Fruit fly (Drosophila melanogaster): Measurements from ENCODE around the gene Tmtc1.

Tmtc1 gene

dm6 chr2L:2759654-2760053 lies 82.1 kb downstream of the Tmtc1 start, which contains the start of the genes HemK2, Snapin and Tnpo-SR (continued):
- TF ChIP-seq HLH3B (GFP tag; IDR thresholded peaks at IDR 0.05) (peak; percentile 87), gcm2 (GFP tag; optimal IDR thresholded peaks at IDR 0.05) (peak; percentile 74), CG2875 (GFP tag; optimal IDR thresholded peaks at IDR 0.05) (peak; percentile 74), CG42726 (GFP tag; IDR thresholded peaks at IDR 0.05; ENCODE audit: partially characterized antibody) (peak; percentile 85), CG6765 (GFP tag; optimal IDR thresholded peaks at IDR 0.05) (peak; percentile 82), CG7786 (GFP tag; optimal IDR thresholded peaks at IDR 0.05) (peak; percentile 82), CG9609 (GFP tag; optimal IDR thresholded peaks at IDR 0.05) (peak; percentile 72), tap (tag; optimal IDR thresholded peaks at IDR 0.05) (peak; percentile 86), CG33557 (GFP tag; optimal IDR thresholded peaks at IDR 0.05) (peak; percentile 84), bcd (GFP tag; optimal IDR thresholded peaks at IDR 0.05) (peak; percentile 91), Bgb (GFP tag; IDR thresholded peaks at IDR 0.05; ENCODE audit: partially characterized antibody) (peak; percentile 92), klu (GFP tag; IDR thresholded peaks at IDR 0.05) (peak; percentile 90), YL-1 (GFP tag; optimal IDR thresholded peaks at IDR 0.05) (peak; percentile 89), en (GFP tag; optimal IDR thresholded peaks at IDR 0.05) (peak; percentile 58), Hr39 (optimal IDR thresholded peaks at IDR 0.05) (no peak), run (tag; optimal IDR thresholded peaks at IDR 0.05) (peak; percentile 62), ci (GFP tag; IDR thresholded peaks at IDR 0.05) (peak; percentile 94), Bdp1 (GFP tag; optimal IDR thresholded peaks at IDR 0.05) (peak; percentile 78), CG12744 (GFP tag; optimal IDR thresholded peaks at IDR 0.05) (peak; percentile 87), CG16815 (GFP tag; optimal IDR thresholded peaks at IDR 0.05) (peak; percentile 85), hb (GFP tag; IDR thresholded peaks at IDR 0.05; ENCODE audit: partially characterized antibody) (peak; percentile 93), sim (GFP tag; IDR thresholded peaks at IDR 0.05) (peak; percentile 72; the same call in 1 of the 2 replicates), pum (GFP tag; optimal IDR thresholded peaks at IDR 0.05) (peak; percentile 79), ham (GFP tag; IDR thresholded peaks at IDR 0.05) (peak; percentile 47; the same call in 1 of the 2 replicates), CG6683 (GFP tag; optimal IDR thresholded peaks at IDR 0.05) (peak; percentile 83), PHDP (tag; optimal IDR thresholded peaks at IDR 0.05) (peak; percentile 92), CG11247 (GFP tag; IDR thresholded peaks at IDR 0.05) (peak; percentile 94), HmgZ (tag; optimal IDR thresholded peaks at IDR 0.05) (peak; percentile 93), lilli (GFP tag; optimal IDR thresholded peaks at IDR 0.05) (peak; percentile 95), Sin3A (optimal IDR thresholded peaks at IDR 0.05) (peak; percentile 82), CG31365 (tag; optimal IDR thresholded peaks at IDR 0.05) (peak; percentile 22), crc (GFP tag; optimal IDR thresholded peaks at IDR 0.05) (peak; percentile 63), odd (GFP tag; optimal IDR thresholded peaks at IDR 0.05) (peak; percentile 78), inv (GFP tag; IDR thresholded peaks at IDR 0.05; ENCODE audit: partially characterized antibody) (peak; percentile 96), kah (GFP tag; optimal IDR thresholded peaks at IDR 0.05) (peak; percentile 68), croc (GFP tag; conservative IDR thresholded peaks at IDR 0.05) (peak; percentile 91), CG4854 (GFP tag; optimal IDR thresholded peaks at IDR 0.05) (peak; percentile 89), CG4328 (GFP tag; optimal IDR thresholded peaks at IDR 0.05) (peak; percentile 82), Meics (GFP tag; optimal IDR thresholded peaks at IDR 0.05) (peak; percentile 88), Mes4 (GFP tag; optimal IDR thresholded peaks at IDR 0.05) (peak; percentile 26), Elba2 (GFP tag; optimal IDR thresholded peaks at IDR 0.05) (peak; percentile 77), kay (GFP tag; optimal IDR thresholded peaks at IDR 0.05) (peak; percentile 64), CG13123 (GFP tag; optimal IDR thresholded peaks at IDR 0.05) (peak; percentile 82), CG12659 (GFP tag; optimal IDR thresholded peaks at IDR 0.05) (peak; percentile 96), jigr1 (GFP tag; IDR thresholded peaks at IDR 0.05) (no peak; the same call in 2 of the 3 replicates), pnt (GFP tag; optimal IDR thresholded peaks at IDR 0.05) (peak; percentile 74), Myb (GFP tag; optimal IDR thresholded peaks at IDR 0.05) (peak; percentile 56), Dll (GFP tag; IDR thresholded peaks at IDR 0.05; ENCODE audit: partially characterized antibody) (peak; percentile 98), lov (optimal IDR thresholded peaks at IDR 0.05) (no peak), lov (GFP tag; IDR thresholded peaks at IDR 0.05) (peak; percentile 89), CG17361 (GFP tag; IDR thresholded peaks at IDR 0.05) (peak; percentile 94), zf30C (GFP tag; optimal IDR thresholded peaks at IDR 0.05) (peak; percentile 11)
